Worm (Caenorhabditis elegans) whole organism, L2 larva: ENCODE measurements around the gene ttr-15.

Experiments
- R02D3.7 ChIP-seq: fragments of 150-350 bp; optimal IDR thresholded peaks from 2 replicates; lab custom pipeline; 2014; ENCODE audit warnings: missing biosample characterization, missing genetic modification characterization
- alr-1 ChIP-seq: fragments of 150-350 bp; optimal IDR thresholded peaks from 2 replicates; lab custom pipeline; 2014; ENCODE audit warnings: missing biosample characterization, missing genetic modification characterization
- aly-2 ChIP-seq: fragments of 150-350 bp; optimal IDR thresholded peaks from 2 replicates; lab custom pipeline; 2014; ENCODE audit warnings: missing biosample characterization, missing genetic modification characterization
- ama-1 ChIP-seq: fragments of 150-350 bp; optimal IDR thresholded peaks from 2 replicates; lab custom pipeline; 2018; ENCODE audit warnings: inconsistent platforms
- ceh-16 ChIP-seq: fragments of 150-350 bp; optimal IDR thresholded peaks from 2 replicates; lab custom pipeline; 2014; ENCODE audit warnings: missing biosample characterization, missing genetic modification characterization
- ceh-82 ChIP-seq: fragments of 150-350 bp; optimal IDR thresholded peaks from 2 replicates; lab custom pipeline; 2014; ENCODE audit warnings: missing biosample characterization, missing genetic modification characterization
- crh-2 ChIP-seq: sonication (generic microtip); optimal IDR thresholded peaks from 2 replicates; lab custom pipeline; 2017; ENCODE audit warnings: missing biosample characterization, missing genetic modification characterization
- dmd-4 ChIP-seq: sonication (generic microtip); optimal IDR thresholded peaks from 2 replicates; lab custom pipeline; 2017; ENCODE audit warnings: missing biosample characterization, missing genetic modification characterization
- egl-27 ChIP-seq: sonication (generic microtip); optimal IDR thresholded peaks from 3 replicates; lab custom pipeline; 2017; ENCODE audit warnings: missing biosample characterization, missing genetic modification reagents, missing genetic modification characterization
- elt-1 ChIP-seq: fragments of 150-350 bp; optimal IDR thresholded peaks from 2 replicates; lab custom pipeline; 2014; ENCODE audit warnings: missing biosample characterization, missing genetic modification characterization
- elt-3 ChIP-seq: sonication (generic microtip); optimal IDR thresholded peaks from 2 replicates; lab custom pipeline; 2017; ENCODE audit warnings: missing biosample characterization, missing genetic modification characterization
- gmeb-1 ChIP-seq: fragments of 150-350 bp; optimal IDR thresholded peaks from 2 replicates; lab custom pipeline; 2014; ENCODE audit warnings: missing biosample characterization, missing genetic modification characterization
- lin-11 ChIP-seq: fragments of 150-350 bp; sonication (generic microtip); optimal IDR thresholded peaks from 2 replicates; lab custom pipeline; 2014; ENCODE audit warnings: missing biosample characterization, missing genetic modification characterization, inconsistent platforms, mixed read lengths
- lin-13 ChIP-seq: fragments of 150-350 bp; optimal IDR thresholded peaks from 2 replicates; lab custom pipeline; 2014; ENCODE audit warnings: missing biosample characterization, missing genetic modification reagents, missing genetic modification characterization
- lin-39 ChIP-seq: fragments of 150-350 bp; optimal IDR thresholded peaks from 2 replicates; lab custom pipeline; 2014; ENCODE audit warnings: missing biosample characterization, missing genetic modification reagents, missing genetic modification characterization
- mab-5 ChIP-seq: fragments of 150-350 bp; optimal IDR thresholded peaks from 2 replicates; lab custom pipeline; 2014; ENCODE audit warnings: missing biosample characterization, missing genetic modification characterization
- mbf-1 ChIP-seq: sonication (generic microtip); optimal IDR thresholded peaks from 2 replicates; lab custom pipeline; 2017; ENCODE audit warnings: missing biosample characterization, missing genetic modification characterization
- mdl-1 ChIP-seq, 2 experiments: fragments of 150-350 bp in 1 of 2; sonication (generic microtip) in 1 of 2; optimal IDR thresholded peaks; 2 replicates each; lab custom pipeline; 2017; ENCODE audit warnings: missing biosample characterization in 2 of 2, missing genetic modification characterization in 2 of 2
- nhr-10 ChIP-seq: sonication (generic microtip); optimal IDR thresholded peaks from 2 replicates; lab custom pipeline; 2017; ENCODE audit warnings: missing biosample characterization, missing genetic modification characterization
- nhr-129 ChIP-seq: fragments of 150-350 bp; optimal IDR thresholded peaks from 2 replicates; lab custom pipeline; 2014; ENCODE audit warnings: missing biosample characterization, missing genetic modification characterization
- nhr-21 ChIP-seq: fragments of 150-350 bp; optimal IDR thresholded peaks from 2 replicates; lab custom pipeline; 2014; ENCODE audit warnings: missing biosample characterization, missing genetic modification characterization
- nhr-25 ChIP-seq: fragments of 150-350 bp; sonication (generic microtip); optimal IDR thresholded peaks from 3 replicates; lab custom pipeline; 2014; ENCODE audit warnings: missing biosample characterization, missing genetic modification characterization
- nhr-77 ChIP-seq: fragments of 150-350 bp; optimal IDR thresholded peaks from 2 replicates; lab custom pipeline; 2014; ENCODE audit warnings: missing biosample characterization, missing genetic modification characterization
- sem-4 ChIP-seq: fragments of 150-350 bp; optimal IDR thresholded peaks from 2 replicates; lab custom pipeline; 2014; ENCODE audit warnings: missing biosample characterization, missing genetic modification reagents, missing genetic modification characterization
- skn-1 ChIP-seq: sonication (generic microtip); optimal IDR thresholded peaks from 2 replicates; lab custom pipeline; 2017; ENCODE audit warnings: missing biosample characterization, missing genetic modification characterization
- sma-3 ChIP-seq: sonication (generic microtip); optimal IDR thresholded peaks from 2 replicates; lab custom pipeline; 2016; ENCODE audit warnings: missing genetic modification reagents, missing genetic modification characterization, missing compliant biosample characterization
- sma-9 ChIP-seq, 2 experiments: fragments of 150-350 bp in 1 of 2; sonication (generic microtip) in 1 of 2; optimal IDR thresholded peaks; 2 replicates each; lab custom pipeline; 2014 to 2016; ENCODE audit warnings: missing genetic modification characterization in 2 of 2, mild to moderate bottlenecking in 1 of 2, missing biosample characterization in 1 of 2, missing compliant biosample characterization in 1 of 2, missing genetic modification reagents in 1 of 2, moderate library complexity in 1 of 2
- snpc-4 ChIP-seq: fragments of 150-350 bp; optimal IDR thresholded peaks from 2 replicates; lab custom pipeline; 2014; ENCODE audit warnings: missing biosample characterization, missing genetic modification characterization
- unc-39 ChIP-seq: fragments of 150-350 bp; optimal IDR thresholded peaks from 2 replicates; lab custom pipeline; 2014; ENCODE audit warnings: missing biosample characterization, missing genetic modification characterization
- unc-55 ChIP-seq: fragments of 150-350 bp; sonication (generic microtip); optimal IDR thresholded peaks from 3 replicates; lab custom pipeline; 2014; ENCODE audit warnings: missing biosample characterization, missing genetic modification reagents, missing genetic modification characterization
- unc-62 ChIP-seq: fragments of 150-350 bp; optimal IDR thresholded peaks from 2 replicates; lab custom pipeline; 2014; ENCODE audit warnings: missing biosample characterization, missing genetic modification reagents, missing genetic modification characterization
- zag-1 ChIP-seq: fragments of 150-350 bp; optimal IDR thresholded peaks from 2 replicates; lab custom pipeline; 2014; ENCODE audit warnings: missing biosample characterization, missing genetic modification characterization
- ztf-11 ChIP-seq: sonication (generic microtip); optimal IDR thresholded peaks from 2 replicates; lab custom pipeline; 2017; ENCODE audit warnings: missing biosample characterization, missing genetic modification characterization
- ztf-4 ChIP-seq: fragments of 150-350 bp; optimal IDR thresholded peaks from 2 replicates; lab custom pipeline; 2014; ENCODE audit warnings: missing biosample characterization, missing genetic modification characterization

ttr-15 gene

DNA sequence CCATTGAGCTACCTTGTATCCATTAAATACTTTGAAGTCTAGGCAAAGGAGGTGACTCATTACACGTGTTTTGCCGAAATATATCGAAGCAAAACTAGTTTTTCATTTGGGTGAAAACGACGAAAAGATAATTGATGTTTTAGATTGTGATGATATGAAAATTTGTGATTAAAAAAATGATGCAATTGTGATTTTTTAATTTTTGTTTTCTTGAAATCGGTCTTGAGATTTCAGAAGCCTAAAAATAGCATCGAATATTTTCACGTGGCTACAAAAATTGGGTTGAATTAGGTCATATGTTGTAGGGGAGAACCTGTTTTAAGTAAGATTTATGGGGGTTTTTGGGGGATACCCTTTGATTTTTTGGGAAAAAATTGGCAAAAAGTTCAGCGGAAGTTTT, 47.1 kb upstream of the ttr-15 start (continued):
- TF ChIP-seq unc-62 (GFP tag; lab: Kevin White, UChicago) (no peak), nhr-10 (tag; lab: Kevin White, UChicago) (no peak)

ce11 chrIII:10293362-10293761, 44.3 kb upstream of the ttr-15 start:
- TF ChIP-seq unc-55 (GFP tag; lab: Kevin White, UChicago) (no peak), lin-39 (tag; lab: Kevin White, UChicago) (no peak), nhr-21 (no peak), ama-1 (lab: Kevin White, UChicago) (no peak), skn-1 (tag; lab: Kevin White, UChicago) (no peak), sma-3 (GFP tag; lab: Kevin White, UChicago) (no peak), egl-27 (tag; lab: Kevin White, UChicago) (no peak)

- TF ChIP-seq unc-39 (tag; lab: Kevin White, UChicago) (no peak), dmd-4 (tag; lab: Kevin White, UChicago) (no peak), mab-5 (tag; lab: Kevin White, UChicago) (no peak), lin-11 (no peak), sma-9 (GFP tag; optimal IDR thresholded peaks at IDR 0.05; lab: Kevin White, UChicago) (no peak), sma-9 (tag; optimal IDR thresholded peaks at IDR 0.05; lab: Kevin White, UChicago) (no peak), sma-3 (GFP tag; lab: Kevin White, UChicago) (no peak), nhr-77 (tag; lab: Kevin White, UChicago) (no peak), lin-13 (GFP tag; lab: Kevin White, UChicago) (no peak), ztf-4 (tag; lab: Kevin White, UChicago) (no peak), ztf-11 (tag; lab: Kevin White, UChicago) (no peak), mdl-1 (tag; optimal IDR thresholded peaks at IDR 0.05; lab: Kevin White, UChicago) (no peak), nhr-25 (tag; lab: Kevin White, UChicago) (no peak), alr-1 (tag; lab: Kevin White, UChicago) (no peak), R02D3.7 (no peak)
These were observed 43.7 kb upstream of the ttr-15 start for ce11 chrIII:10293946-10294345.

ce11 chrIII:10294837-10295236, 42.8 kb upstream of the ttr-15 start, which contains the start of gene vglu-2:
Gene vglu-2, plus strand, starts transcription at chrIII:10295137.
- TF ChIP-seq elt-3 (tag; lab: Kevin White, UChicago) (no peak), ceh-82 (no peak), nhr-25 (tag; lab: Kevin White, UChicago) (no peak), crh-2 (tag; lab: Kevin White, UChicago) (no peak), ceh-16 (tag; lab: Kevin White, UChicago) (no peak), nhr-129 (tag; lab: Kevin White, UChicago) (no peak), lin-39 (tag; lab: Kevin White, UChicago) (no peak), unc-39 (tag; lab: Kevin White, UChicago) (no peak), unc-62 (GFP tag; lab: Kevin White, UChicago) (no peak), aly-2 (no peak), nhr-21 (no peak), ztf-4 (tag; lab: Kevin White, UChicago) (no peak), mab-5 (tag; lab: Kevin White, UChicago) (no peak), mdl-1 (tag; optimal IDR thresholded peaks at IDR 0.05; lab: Kevin White, UChicago) (no peak)

- TF ChIP-seq snpc-4 (tag; lab: Kevin White, UChicago) (peak; percentile 80), unc-55 (GFP tag; lab: Kevin White, UChicago) (no peak)
These were observed 40.7 kb upstream of the ttr-15 start for ce11 chrIII:10296904-10297303.

DNA sequence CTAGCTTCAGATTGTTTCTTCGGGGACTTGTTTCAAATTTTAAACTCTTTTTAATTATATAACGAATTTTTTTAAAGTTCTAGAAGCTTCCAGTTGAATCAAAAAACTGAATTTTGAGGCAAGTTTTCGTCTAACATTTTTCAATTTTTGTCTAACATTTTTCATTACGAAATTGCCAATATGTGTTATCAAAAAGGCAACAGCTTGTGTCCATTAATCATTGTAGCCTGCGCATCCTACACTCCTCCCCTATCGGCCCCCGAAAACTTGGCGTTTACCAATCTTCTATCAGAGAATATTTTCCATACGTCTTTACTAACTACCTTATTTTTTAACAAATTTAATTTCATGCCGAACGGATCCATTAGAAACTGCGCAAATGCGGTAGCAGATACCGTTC, 37.6 kb upstream of the ttr-15 start, which contains the start of gene vglu-3:
Gene vglu-3 (plus strand): TSS at position 301 of the 400 bp plus-strand sequence.
- TF ChIP-seq mbf-1 (tag; lab: Kevin White, UChicago) = no peak
- no peak for TF ChIP-seq sem-4 (tag; lab: Kevin White, UChicago)
- no peak for TF ChIP-seq unc-55 (GFP tag; lab: Kevin White, UChicago)
- no peak for TF ChIP-seq zag-1 (tag; lab: Kevin White, UChicago)
- TF ChIP-seq nhr-129 (tag; lab: Kevin White, UChicago) = no peak
- TF ChIP-seq elt-1 (tag; lab: Kevin White, UChicago) = no peak
- no peak for TF ChIP-seq gmeb-1
